Fruit fly (Drosophila melanogaster) whole organism, prepupa: ENCODE measurements around the gene CG6204.

Experiments
- CG10631 ChIP-seq: fragments of 200-800 bp; sonication (Bioruptor generic); optimal IDR thresholded peaks from 2 replicates; lab custom pipeline; 2016; ENCODE audit warnings: missing biosample characterization, missing genetic modification characterization
- CG10669 ChIP-seq: fragments of 200-800 bp; sonication (Bioruptor generic); optimal IDR thresholded peaks from 3 replicates; lab custom pipeline; 2018; ENCODE audit warnings: missing biosample characterization, mild to moderate bottlenecking, missing genetic modification characterization, moderate library complexity
- CG11294 ChIP-seq: fragments of 200-800 bp; sonication (Bioruptor generic); IDR thresholded peaks from 2 replicates; pipeline ENCODE4 v1.3.6; 2022; ENCODE audit warnings: missing biosample characterization, missing genetic modification characterization
- CG11902 ChIP-seq: fragments of 200-800 bp; sonication (Bioruptor generic); optimal IDR thresholded peaks from 3 replicates; lab custom pipeline; 2016; ENCODE audit warnings: missing biosample characterization, missing genetic modification characterization
- CG15336 ChIP-seq: fragments of 200-800 bp; sonication (Bioruptor generic); IDR thresholded peaks from 2 replicates; pipeline ENCODE4 v1.3.6; 2022; ENCODE audit warnings: missing biosample characterization, missing genetic modification characterization
- CG1621 ChIP-seq: fragments of 200-800 bp; sonication (Bioruptor generic); optimal IDR thresholded peaks from 3 replicates; lab custom pipeline; 2018; ENCODE audit warnings: missing biosample characterization, mild to moderate bottlenecking, missing genetic modification characterization
- CG16779 ChIP-seq: fragments of 200-800 bp; sonication (Bioruptor generic); optimal IDR thresholded peaks from 3 replicates; lab custom pipeline; 2017; ENCODE audit warnings: missing biosample characterization, mild to moderate bottlenecking, missing genetic modification characterization
- CG3032 ChIP-seq: fragments of 200-800 bp; optimal IDR thresholded peaks from 2 replicates; lab custom pipeline; 2019; ENCODE audit warnings: missing biosample characterization, mild to moderate bottlenecking, missing genetic modification characterization, moderate library complexity
- CG31627 ChIP-seq: fragments of 200-800 bp; sonication (Bioruptor generic); optimal IDR thresholded peaks from 3 replicates; lab custom pipeline; 2016; ENCODE audit warnings: missing biosample characterization, missing genetic modification characterization
- CG4318 ChIP-seq: fragments of 200-800 bp; sonication (Bioruptor generic); optimal IDR thresholded peaks from 3 replicates; lab custom pipeline; 2017; ENCODE audit warnings: missing biosample characterization, mild to moderate bottlenecking, missing genetic modification characterization
- CG6163 ChIP-seq: fragments of 200-800 bp; sonication (Bioruptor generic); IDR thresholded peaks from 3 replicates; pipeline ENCODE4 v1.3.6; 2022; ENCODE audit warnings: missing biosample characterization, missing genetic modification characterization
- CG6792 ChIP-seq: fragments of 200-800 bp; sonication (Bioruptor generic); optimal IDR thresholded peaks from 3 replicates; lab custom pipeline; 2016; ENCODE audit warnings: missing biosample characterization, missing genetic modification characterization
- CG6808 ChIP-seq: fragments of 200-800 bp; sonication (Bioruptor generic); optimal IDR thresholded peaks from 3 replicates; lab custom pipeline; 2017; ENCODE audit warnings: missing biosample characterization, missing genetic modification characterization, mild to moderate bottlenecking, moderate library complexity, missing genetic modification reagents
- CG7368 ChIP-seq: fragments of 200-800 bp; sonication (Bioruptor generic); optimal IDR thresholded peaks from 3 replicates; lab custom pipeline; 2016; ENCODE audit warnings: missing biosample characterization, missing genetic modification characterization
- CG8119 ChIP-seq: fragments of 200-800 bp; sonication (Bioruptor generic); IDR thresholded peaks from 3 replicates; pipeline ENCODE4 v1.3.6; 2022; ENCODE audit warnings: missing biosample characterization, missing genetic modification characterization
- CG8632 ChIP-seq: fragments of 200-800 bp; sonication (Bioruptor generic); optimal IDR thresholded peaks from 3 replicates; lab custom pipeline; 2016; ENCODE audit warnings: missing biosample characterization, missing genetic modification characterization
- CG9139 ChIP-seq: fragments of 200-800 bp; sonication (Bioruptor generic); optimal IDR thresholded peaks from 3 replicates; lab custom pipeline; 2017; ENCODE audit warnings: missing biosample characterization, mild to moderate bottlenecking, missing genetic modification characterization
- Eip75B ChIP-seq: fragments of 200-800 bp; sonication (Bioruptor generic); optimal IDR thresholded peaks from 3 replicates; lab custom pipeline; 2016; ENCODE audit warnings: missing biosample characterization, missing genetic modification characterization
- Eip78C ChIP-seq: fragments of 200-800 bp; sonication (Bioruptor generic); peaks from one replicate; lab custom pipeline; 2016; ENCODE audit warnings: missing biosample characterization, missing genetic modification characterization
- Eip93F ChIP-seq: fragments of 200-800 bp; sonication (Bioruptor generic); optimal IDR thresholded peaks from 2 replicates; lab custom pipeline; 2016; ENCODE audit warnings: missing biosample characterization, mild to moderate bottlenecking, missing genetic modification characterization
- Ets21C ChIP-seq: fragments of 200-800 bp; sonication (Bioruptor generic); optimal IDR thresholded peaks from 3 replicates; lab custom pipeline; 2016; ENCODE audit warnings: missing biosample characterization, missing genetic modification characterization
- Ets96B ChIP-seq: fragments of 200-800 bp; optimal IDR thresholded peaks from 2 replicates; lab custom pipeline; 2019; ENCODE audit warnings: missing biosample characterization, mild to moderate bottlenecking, missing genetic modification characterization, moderate library complexity
- Gug ChIP-seq: fragments of 200-800 bp; sonication (Bioruptor generic); IDR thresholded peaks from 2 replicates; pipeline ENCODE4 v1.3.6; 2022; ENCODE audit warnings: missing biosample characterization, missing genetic modification characterization
- Hr38 ChIP-seq: sonication (Bioruptor generic); optimal IDR thresholded peaks from 2 replicates; lab custom pipeline; 2016; ENCODE audit warnings: missing biosample characterization, missing genetic modification characterization
- Hr39 ChIP-seq: fragments of 200-800 bp; sonication (Bioruptor generic); optimal IDR thresholded peaks from 2 replicates; lab custom pipeline; 2016; ENCODE audit warnings: missing biosample characterization, missing genetic modification characterization
- Hr4 ChIP-seq: fragments of 200-800 bp; sonication (Bioruptor generic); optimal IDR thresholded peaks from 3 replicates; lab custom pipeline; 2016; ENCODE audit warnings: missing biosample characterization, missing genetic modification characterization
- Met ChIP-seq: fragments of 200-800 bp; sonication (Bioruptor generic); optimal IDR thresholded peaks from 3 replicates; lab custom pipeline; 2016; ENCODE audit warnings: missing biosample characterization, missing genetic modification characterization
- OdsH ChIP-seq: fragments of 200-800 bp; sonication (Bioruptor generic); optimal IDR thresholded peaks from 3 replicates; lab custom pipeline; 2016; ENCODE audit warnings: missing biosample characterization, missing genetic modification characterization
- Smox ChIP-seq: fragments of 200-800 bp; sonication (Bioruptor generic); optimal IDR thresholded peaks from 3 replicates; lab custom pipeline; 2016; ENCODE audit warnings: missing biosample characterization, missing genetic modification characterization
- Sox14 ChIP-seq: fragments of 200-800 bp; sonication (Bioruptor generic); optimal IDR thresholded peaks from 3 replicates; lab custom pipeline; 2016; ENCODE audit warnings: missing biosample characterization, missing genetic modification characterization
- Sox15 ChIP-seq: fragments of 200-800 bp; sonication (Bioruptor generic); optimal IDR thresholded peaks from 3 replicates; lab custom pipeline; 2016; ENCODE audit warnings: missing biosample characterization, missing genetic modification characterization
- achi ChIP-seq: fragments of 200-800 bp; sonication (Bioruptor generic); optimal IDR thresholded peaks from 3 replicates; lab custom pipeline; 2016; ENCODE audit warnings: missing biosample characterization, missing genetic modification characterization
- dac ChIP-seq: fragments of 200-800 bp; sonication (Bioruptor generic); optimal IDR thresholded peaks from 2 replicates; lab custom pipeline; 2017; ENCODE audit warnings: missing biosample characterization, mild to moderate bottlenecking, missing genetic modification characterization
- dsx ChIP-seq: fragments of 200-800 bp; optimal IDR thresholded peaks from 3 replicates; lab custom pipeline; 2019; ENCODE audit warnings: missing biosample characterization, mild to moderate bottlenecking, missing genetic modification characterization, moderate library complexity; ENCODE audit not compliant: poor library complexity, severe bottlenecking
- eg ChIP-seq: fragments of 200-800 bp; sonication (Bioruptor generic); IDR thresholded peaks from 3 replicates; pipeline ENCODE4 v1.3.6; 2022; ENCODE audit warnings: missing biosample characterization, missing genetic modification characterization
- esn ChIP-seq: fragments of 200-800 bp; sonication (Bioruptor generic); optimal IDR thresholded peaks from 2 replicates; lab custom pipeline; 2016; ENCODE audit warnings: missing biosample characterization, mild to moderate bottlenecking, missing genetic modification characterization, moderate library complexity
- fd59A ChIP-seq: fragments of 200-800 bp; sonication (Bioruptor generic); optimal IDR thresholded peaks from 2 replicates; lab custom pipeline; 2017; ENCODE audit warnings: missing biosample characterization, mild to moderate bottlenecking, missing genetic modification characterization, missing genetic modification reagents
- fd85E ChIP-seq: fragments of 200-800 bp; sonication (Bioruptor generic); optimal IDR thresholded peaks from 3 replicates; lab custom pipeline; 2016; ENCODE audit warnings: missing biosample characterization, missing genetic modification characterization
- fkh ChIP-seq: fragments of 200-800 bp; sonication (Bioruptor generic); optimal IDR thresholded peaks from 3 replicates; lab custom pipeline; 2017; ENCODE audit warnings: missing biosample characterization, mild to moderate bottlenecking, missing genetic modification characterization, moderate library complexity
- lz ChIP-seq: fragments of 200-800 bp; sonication (Bioruptor generic); optimal IDR thresholded peaks from 3 replicates; lab custom pipeline; 2016; ENCODE audit warnings: missing biosample characterization, missing genetic modification characterization
- pdm3 ChIP-seq: fragments of 200-800 bp; sonication (Bioruptor generic); optimal IDR thresholded peaks from 3 replicates; lab custom pipeline; 2016; ENCODE audit warnings: missing biosample characterization, missing genetic modification characterization
- salr ChIP-seq, 2 experiments: fragments of 200-800 bp; sonication (Bioruptor generic); optimal IDR thresholded peaks; 3 replicates each; lab custom pipeline; 2016 to 2018; ENCODE audit warnings: missing biosample characterization in 2 of 2, missing genetic modification characterization in 2 of 2, mild to moderate bottlenecking in 1 of 2
- spab ChIP-seq: fragments of 200-800 bp; sonication (Bioruptor generic); optimal IDR thresholded peaks from 2 replicates; lab custom pipeline; 2017; ENCODE audit warnings: missing biosample characterization, mild to moderate bottlenecking, missing genetic modification characterization, missing genetic modification reagents
- ss ChIP-seq, 2 experiments: fragments of 200-800 bp; sonication (Bioruptor generic); optimal IDR thresholded peaks; 2 replicates in 1 of 2; 3 replicates in 1 of 2; lab custom pipeline; 2017 to 2018; ENCODE audit warnings: mild to moderate bottlenecking in 2 of 2, missing biosample characterization in 2 of 2, missing genetic modification characterization in 2 of 2, moderate library complexity in 1 of 2

Gene CG6204

DNA sequence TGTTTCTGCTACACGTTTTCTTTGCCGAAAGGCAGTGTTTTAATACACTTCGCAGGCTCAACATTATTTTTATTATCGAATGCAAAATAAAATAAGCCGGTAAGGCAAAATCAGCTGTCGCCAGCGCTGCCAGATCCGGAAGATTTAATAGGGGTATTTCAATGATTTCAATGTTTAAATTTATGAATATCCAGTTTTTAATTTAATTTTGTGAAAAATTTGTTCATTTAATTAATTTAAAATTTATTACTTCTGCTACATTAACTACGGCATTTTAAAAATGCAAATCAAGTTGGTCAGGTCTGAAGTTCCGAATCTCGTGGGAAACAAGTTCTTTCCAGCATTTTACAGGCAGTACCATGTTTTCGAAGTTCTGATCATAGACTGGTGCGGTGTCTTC is 44.8 kb upstream of the CG6204 start, which contains the start of gene Slimp (continued):
- peak; percentile 33 for TF ChIP-seq OdsH
- TF ChIP-seq CG8119 (GFP tag; lab: Robert Waterston, UW): 0 out of 3 replicates have a peak, but pooled peaks have one; percentile 15
- TF ChIP-seq CG10631 (GFP tag; lab: Kevin White, UChicago): peak; percentile 15

DNA sequence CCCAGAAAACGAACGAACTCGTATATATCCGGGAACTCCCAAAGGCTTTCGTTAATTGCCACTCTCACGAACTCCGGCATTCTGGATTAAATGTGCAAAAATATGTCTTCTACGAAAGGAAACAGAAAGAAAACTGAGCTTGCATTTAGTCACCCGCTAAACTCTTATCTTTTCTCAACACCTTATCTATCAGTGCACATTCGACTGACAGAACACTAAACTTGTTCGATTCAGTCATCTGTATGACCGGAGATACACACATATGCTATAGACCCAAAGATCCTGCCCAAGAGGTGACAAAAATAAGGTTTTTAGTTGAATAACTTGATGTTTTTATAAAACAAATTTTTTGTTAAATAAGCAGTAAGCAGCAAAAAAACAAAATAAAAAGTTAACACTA is 43.5 kb upstream of the CG6204 start, which contains the start of gene p38c:
p38c (minus strand) TSS at position 101 of the 400 bp plus-strand sequence.
- TF ChIP-seq Eip93F (GFP tag; lab: Kevin White, UChicago) (no peak), Hr4 (GFP tag; lab: Kevin White, UChicago) (no peak), CG4318 (GFP tag; lab: Kevin White, UChicago) (no peak), CG10631 (GFP tag; lab: Kevin White, UChicago) (no peak), CG11294 (no peak), salr (GFP tag; optimal IDR thresholded peaks at IDR 0.05; lab: Kevin White, UChicago) (no peak), CG3032 (tag; lab: Kevin White, UChicago) (no peak), CG6808 (GFP tag; lab: Kevin White, UChicago) (no peak), pdm3 (GFP tag; lab: Kevin White, UChicago) (no peak), Sox14 (no peak), CG1621 (no peak), Hr38 (no peak)

DNA sequence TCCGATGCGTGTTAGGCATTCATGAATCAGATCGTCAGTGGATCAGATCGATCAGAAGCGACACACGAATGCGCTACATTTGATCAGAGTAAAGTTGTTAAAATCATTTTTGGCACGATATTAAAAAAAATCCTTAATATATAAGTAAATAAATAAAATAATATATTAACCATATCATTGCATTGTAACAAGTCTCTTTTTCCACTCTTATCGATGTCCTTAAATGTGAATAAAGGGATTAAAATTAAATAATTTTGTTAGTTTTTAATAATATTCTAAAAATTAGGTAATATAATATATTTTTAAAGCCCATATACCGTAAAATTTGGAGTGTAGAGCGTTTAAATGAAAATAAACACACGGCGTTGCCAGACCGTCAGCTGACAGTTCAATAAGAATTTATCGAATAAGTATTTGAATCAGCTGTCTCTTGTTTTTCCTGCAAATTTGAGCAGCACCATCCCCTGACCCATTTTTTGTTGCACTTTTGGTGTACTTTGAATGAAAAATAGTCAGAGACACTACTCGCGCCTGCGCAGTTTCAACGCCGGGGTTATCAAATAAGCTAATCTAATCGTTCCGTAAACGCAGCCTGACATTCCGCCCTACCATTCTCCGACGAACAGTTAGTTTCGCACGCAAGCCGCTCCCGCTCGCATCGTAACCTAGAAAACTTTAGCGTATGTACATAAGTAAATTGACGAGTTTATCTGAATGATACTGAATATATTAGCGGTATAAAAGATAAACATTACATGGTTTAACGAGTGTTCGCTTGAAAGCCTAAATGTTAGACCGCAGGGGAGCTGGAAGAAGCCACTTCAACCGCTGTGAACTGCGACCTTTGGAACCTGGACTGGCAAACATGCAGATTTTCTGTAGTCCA is 41.5 kb upstream of the CG6204 start, which contains the start of the genes p38a and CG6178:
p38a (minus strand) TSS at position 398 of the 886 bp plus-strand sequence.
CG6178 (plus strand) TSS at position 424 of the 886 bp plus-strand sequence.
- TF ChIP-seq fkh: peak; percentile 86
- peak; percentile 98 for TF ChIP-seq CG11294
- peak; percentile 99 for TF ChIP-seq CG8632 (GFP tag; lab: Kevin White, UChicago)
- peak; percentile 99 for TF ChIP-seq achi (GFP tag; lab: Kevin White, UChicago)
- peak; percentile 84 for TF ChIP-seq Hr39 (GFP tag; lab: Kevin White, UChicago)
- TF ChIP-seq Eip93F (GFP tag; lab: Kevin White, UChicago): peak; percentile 81
- peak; percentile 99 for TF ChIP-seq CG15336
- peak; percentile 95 for TF ChIP-seq CG6792 (GFP tag; lab: Kevin White, UChicago)
- peak; percentile 82 for TF ChIP-seq Smox (GFP tag; lab: Kevin White, UChicago)
- peak; percentile 89 to 97 for TF ChIP-seq salr (GFP tag; optimal IDR thresholded peaks at IDR 0.05; lab: Kevin White, UChicago)
- peak; percentile 99 for TF ChIP-seq Ets96B (tag; lab: Kevin White, UChicago)
- TF ChIP-seq dac (GFP tag; lab: Kevin White, UChicago): peak; percentile 96
- peak; percentile 72 for TF ChIP-seq fd85E (GFP tag; lab: Kevin White, UChicago)
- TF ChIP-seq CG31627: peak; percentile 83
- TF ChIP-seq CG3032 (tag; lab: Kevin White, UChicago): peak; percentile 99
- TF ChIP-seq CG10669 (GFP tag; lab: Kevin White, UChicago): peak; percentile 97
- peak; percentile 94 for TF ChIP-seq CG11902
- peak; percentile 96 for TF ChIP-seq CG9139
- TF ChIP-seq spab (GFP tag; lab: Kevin White, UChicago): peak; percentile 96
- TF ChIP-seq Eip78C (GFP tag; lab: Kevin White, UChicago): peak; percentile 97
- TF ChIP-seq Met (GFP tag; lab: Kevin White, UChicago): peak; percentile 91
- peak; percentile 97 for TF ChIP-seq CG6163
- TF ChIP-seq CG1621: peak; percentile 88
- TF ChIP-seq CG7368 (GFP tag; lab: Kevin White, UChicago): peak; percentile 95
- peak; percentile 98 for TF ChIP-seq dsx (GFP tag; lab: Kevin White, UChicago)
- TF ChIP-seq Gug (GFP tag; lab: Robert Waterston, UW): peak; percentile 98
- TF ChIP-seq Ets21C (GFP tag; lab: Kevin White, UChicago): peak; percentile 72
- TF ChIP-seq Sox15 (GFP tag; lab: Kevin White, UChicago): peak; percentile 94
- TF ChIP-seq eg (GFP tag; lab: Robert Waterston, UW): peak; percentile 98
- TF ChIP-seq CG6808 (GFP tag; lab: Kevin White, UChicago): peak; percentile 95
- peak; percentile 97 for TF ChIP-seq CG16779 (tag; lab: Kevin White, UChicago)
- TF ChIP-seq Eip75B (GFP tag; lab: Kevin White, UChicago): peak; percentile 86
- peak; percentile 92 for TF ChIP-seq lz (GFP tag; lab: Kevin White, UChicago)
- TF ChIP-seq ss (GFP tag; optimal IDR thresholded peaks at IDR 0.05; lab: Kevin White, UChicago): peak; percentile 95 to 98
- TF ChIP-seq CG10631 (GFP tag; lab: Kevin White, UChicago): peak; percentile 99
- TF ChIP-seq fd59A (GFP tag; lab: Kevin White, UChicago): peak; percentile 87
- TF ChIP-seq CG4318 (GFP tag; lab: Kevin White, UChicago): peak; percentile 99
- peak; percentile 95 for TF ChIP-seq Hr4 (GFP tag; lab: Kevin White, UChicago)
- TF ChIP-seq esn (GFP tag; lab: Kevin White, UChicago): peak; percentile 97
